Worm (Caenorhabditis elegans) whole organism, young adult: ENCODE results near the gene tpan-1.

Source experiments
- K12H6.12 ChIP-seq: fragments of 200-800 bp; sonication (Bioruptor generic); optimal IDR thresholded peaks from 2 replicates; lab custom pipeline; 2018; ENCODE audit warnings: mild to moderate bottlenecking, missing genetic modification characterization, missing compliant biosample characterization
- chd-7 ChIP-seq: sonication (generic microtip); optimal IDR thresholded peaks from 2 replicates; lab custom pipeline; 2016; ENCODE audit warnings: mild to moderate bottlenecking, missing genetic modification characterization, moderate library complexity, missing compliant biosample characterization
- nfya-2 ChIP-seq: fragments of 200-800 bp; sonication (Bioruptor generic); IDR thresholded peaks from 2 replicates; pipeline ENCODE4 v1.3.6; 2022; ENCODE audit warnings: missing genetic modification reagents, missing genetic modification characterization, missing compliant biosample characterization
- rcor-1 ChIP-seq: fragments of 200-800 bp; sonication (Bioruptor generic); IDR thresholded peaks from 2 replicates; pipeline ENCODE4 v1.3.6; 2022; ENCODE audit warnings: missing genetic modification reagents, missing genetic modification characterization, missing compliant biosample characterization
- rpc-1 ChIP-seq, 2 experiments: fragments of 150-350 bp in 1 of 2; sonication (generic microtip) in 1 of 2; optimal IDR thresholded peaks; 2 replicates each; lab custom pipeline; 2014 to 2018; ENCODE audit warnings: missing biosample characterization in 1 of 2, missing genetic modification characterization in 1 of 2, missing genetic modification reagents in 1 of 2, missing genotype in 1 of 2

ce11 chrV:20778257-20778697, 11.0 kb upstream of the tpan-1 start:
- TF ChIP-seq nfya-2 (no peak), rcor-1 (GFP tag; lab: Robert Waterston, UW) (peak; percentile 74), chd-7 (tag; lab: Kevin White, UChicago) (peak; percentile 94), K12H6.12 (tag; lab: Kevin White, UChicago) (peak; percentile 96), rpc-1 (optimal IDR thresholded peaks at IDR 0.05; lab: Kevin White, UChicago) (no peak), rpc-1 (tag; optimal IDR thresholded peaks at IDR 0.05; lab: Kevin White, UChicago) (no peak)
